Worm (Caenorhabditis elegans) whole organism, L4 larva: ENCODE data around the gene C03B1.10.

ENCODE experiments used
- Y48G9A.11 ChIP-seq: fragments of 200-800 bp; sonication (Bioruptor generic); IDR thresholded peaks from 2 replicates; pipeline ENCODE4 v1.3.6; 2022; ENCODE audit warnings: missing genetic modification reagents, missing genetic modification characterization, missing compliant biosample characterization
- ZK337.2 ChIP-seq: fragments of 200-800 bp; sonication (Bioruptor generic); IDR thresholded peaks from 2 replicates; pipeline ENCODE4 v1.3.6; 2022; ENCODE audit warnings: missing genetic modification reagents, missing genetic modification characterization, missing compliant biosample characterization
- ama-1 ChIP-seq: fragments of 150-350 bp; optimal IDR thresholded peaks from 2 replicates; lab custom pipeline; 2014; ENCODE audit warnings: inconsistent platforms, mixed read lengths
- ceh-28 ChIP-seq: fragments of 150-350 bp; optimal IDR thresholded peaks from 2 replicates; lab custom pipeline; 2014; ENCODE audit warnings: missing biosample characterization, missing genetic modification reagents, missing genetic modification characterization
- ceh-32 ChIP-seq: sonication (generic microtip); optimal IDR thresholded peaks from 2 replicates; lab custom pipeline; 2016; ENCODE audit warnings: mild to moderate bottlenecking, missing genetic modification characterization, missing compliant biosample characterization; ENCODE audit not compliant: poor library complexity
- daf-12 ChIP-seq: fragments of 150-350 bp; optimal IDR thresholded peaks from 2 replicates; lab custom pipeline; 2014; ENCODE audit warnings: missing biosample characterization, missing genetic modification reagents, missing genetic modification characterization
- fkh-10 ChIP-seq: fragments of 150-350 bp; optimal IDR thresholded peaks from 2 replicates; lab custom pipeline; 2014; ENCODE audit warnings: missing biosample characterization, missing genetic modification reagents, missing genetic modification characterization
- lin-39 ChIP-seq: fragments of 150-350 bp; optimal IDR thresholded peaks from 2 replicates; lab custom pipeline; 2014; ENCODE audit warnings: missing biosample characterization, missing genetic modification reagents, missing genetic modification characterization
- nhr-10 ChIP-seq: fragments of 150-350 bp; optimal IDR thresholded peaks from 2 replicates; lab custom pipeline; 2014; ENCODE audit warnings: missing biosample characterization, missing genetic modification characterization
- pha-4 ChIP-seq, 2 experiments: fragments of 150-350 bp in 1 of 2; fragments of 200-800 bp in 1 of 2; sonication (Bioruptor generic) in 1 of 2; IDR thresholded peaks in 1 of 2; optimal IDR thresholded peaks in 1 of 2; 2 replicates each; pipeline versions ENCODE4 v1.3.6 to Lab custom; 2014 to 2022; ENCODE audit warnings: missing genetic modification characterization in 2 of 2, missing genetic modification reagents in 2 of 2, missing biosample characterization in 1 of 2, missing compliant biosample characterization in 1 of 2
- pqm-1 ChIP-seq: sonication (generic microtip); optimal IDR thresholded peaks from 2 replicates; lab custom pipeline; 2017; ENCODE audit warnings: missing biosample characterization, missing genetic modification characterization
- skn-1 ChIP-seq: fragments of 150-350 bp; optimal IDR thresholded peaks from 2 replicates; lab custom pipeline; 2014; ENCODE audit warnings: missing biosample characterization, missing genetic modification characterization
- snpc-4 ChIP-seq: fragments of 150-350 bp; optimal IDR thresholded peaks from 2 replicates; lab custom pipeline; 2014; ENCODE audit warnings: missing biosample characterization, missing genetic modification characterization
- zip-2 ChIP-seq: fragments of 150-350 bp; optimal IDR thresholded peaks from 2 replicates; lab custom pipeline; 2014; ENCODE audit warnings: missing biosample characterization, missing genetic modification characterization

DNA sequence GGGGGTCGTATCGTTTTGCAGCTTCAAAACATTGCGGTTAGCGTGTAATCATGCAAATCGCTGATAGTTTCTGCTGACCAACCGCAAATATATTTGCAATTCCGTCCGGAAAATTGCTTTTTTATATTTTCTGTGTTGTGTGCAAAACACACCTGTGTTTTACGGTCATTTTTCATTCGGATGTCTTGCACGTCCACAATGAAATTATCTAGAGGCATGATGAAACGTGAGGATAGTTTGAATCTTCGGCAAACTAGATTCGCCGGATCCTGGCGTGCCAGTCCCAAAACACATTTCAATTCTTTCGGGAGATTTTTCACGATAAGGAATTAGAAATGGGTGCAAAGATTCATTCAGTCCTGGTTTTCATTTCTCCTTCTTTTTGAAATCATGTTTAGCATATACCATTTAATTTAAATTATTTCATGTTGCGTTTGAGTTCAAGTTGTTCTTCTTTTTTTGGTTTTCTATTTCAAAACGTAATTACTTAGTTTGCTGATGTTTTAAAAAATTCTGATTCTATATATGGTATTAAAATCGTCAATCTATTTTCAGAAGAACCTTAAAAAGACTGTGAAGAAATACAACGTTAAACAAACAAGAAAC lies 2.5 kb downstream of the C03B1.10 start, which contains the start of gene C03B1.5:
- TF ChIP-seq ama-1 (lab: Kevin White, UChicago), result no peak
- TF ChIP-seq ZK337.2 (GFP tag; lab: Robert Waterston, UW), result no peak
- no peak for TF ChIP-seq ceh-28 (tag; lab: Kevin White, UChicago)
- TF ChIP-seq nhr-10, result no peak
- TF ChIP-seq pha-4 (GFP tag; IDR thresholded peaks at IDR 0.05; lab: Robert Waterston, UW), result no peak
- no peak for TF ChIP-seq pha-4 (tag; optimal IDR thresholded peaks at IDR 0.05; lab: Kevin White, UChicago)
- TF ChIP-seq zip-2 (tag; lab: Kevin White, UChicago), result no peak
- no peak for TF ChIP-seq daf-12 (tag; lab: Kevin White, UChicago)
- no peak for TF ChIP-seq skn-1
- no peak for TF ChIP-seq Y48G9A.11 (GFP tag; lab: Robert Waterston, UW)
- TF ChIP-seq fkh-10 (GFP tag; lab: Kevin White, UChicago), result no peak
- no peak for TF ChIP-seq lin-39
- TF ChIP-seq pqm-1 (tag; lab: Kevin White, UChicago), result no peak
- TF ChIP-seq snpc-4 (tag; lab: Kevin White, UChicago), result no peak
- no peak for TF ChIP-seq ceh-32 (tag; lab: Kevin White, UChicago)
